Worm (Caenorhabditis elegans) whole organism, L4/young adult: Measurements from ENCODE around the gene C04G6.6.

Source experiments
- W03F9.2 ChIP-seq: fragments of 150-350 bp; optimal IDR thresholded peaks from 2 replicates; lab custom pipeline; 2014; ENCODE audit warnings: missing biosample characterization, missing genetic modification characterization
- dao-5 ChIP-seq: sonication (generic microtip); optimal IDR thresholded peaks from 2 replicates; lab custom pipeline; 2016; ENCODE audit warnings: missing genotype, missing genetic modification characterization, moderate library complexity, missing compliant biosample characterization
- him-1 ChIP-seq: sonication (generic microtip); optimal IDR thresholded peaks from 2 replicates; lab custom pipeline; 2016; ENCODE audit warnings: missing genotype, missing genetic modification reagents, missing genetic modification characterization, missing compliant biosample characterization

DNA sequence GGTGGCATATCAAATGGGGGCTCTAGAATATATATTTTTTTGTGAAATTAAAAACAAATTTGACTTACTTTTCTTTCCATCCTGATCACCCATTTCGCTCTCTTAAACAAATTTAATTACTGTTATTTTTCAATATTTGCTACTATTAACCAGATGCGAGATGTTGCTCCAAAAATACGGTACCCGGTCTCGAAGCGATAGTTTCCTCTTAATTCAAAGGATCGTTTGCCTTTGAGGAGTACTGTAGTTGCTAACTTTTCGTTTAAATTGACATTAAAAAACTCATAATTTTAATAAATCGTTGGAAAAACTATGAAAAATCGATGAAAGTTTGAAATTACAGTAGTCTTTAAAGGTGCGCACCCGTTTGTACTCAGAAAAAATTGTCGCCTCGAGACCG is 16.2 kb downstream of the C04G6.6 start, which contains the start of gene C04G6.4:
- TF ChIP-seq him-1 (tag; lab: Kevin White, UChicago) = no peak
- TF ChIP-seq dao-5 (tag; lab: Kevin White, UChicago) = no peak
- TF ChIP-seq W03F9.2 (tag; lab: Kevin White, UChicago) = no peak
